Fruit fly (Drosophila melanogaster): ENCODE measurements around the gene CG7142.

The CG7142 gene

dm6 chr3R:18311368-18311919 is 32.1 kb upstream of the CG7142 start (continued):
- TF ChIP-seq Dp (GFP tag; optimal IDR thresholded peaks at IDR 0.05) (no peak), CG17385 (GFP tag; optimal IDR thresholded peaks at IDR 0.05) (peak; percentile 14), bowl (GFP tag; IDR thresholded peaks at IDR 0.05) (no peak), al (GFP tag; IDR thresholded peaks at IDR 0.05) (no peak), so (GFP tag; IDR thresholded peaks at IDR 0.05) (0 out of 3 replicates have a peak, but pooled peaks have one; percentile 27), Ravus (GFP tag; IDR thresholded peaks at IDR 0.05) (no peak), lbe (GFP tag; optimal IDR thresholded peaks at IDR 0.05) (no peak), sob (GFP tag; IDR thresholded peaks at IDR 0.05) (peak; percentile 66), Dip3 (GFP tag; optimal IDR thresholded peaks at IDR 0.05) (peak; percentile 46), CG18619 (GFP tag; optimal IDR thresholded peaks at IDR 0.05) (peak; percentile 54), fd3F (GFP tag; optimal IDR thresholded peaks at IDR 0.05) (no peak), ssp (GFP tag; IDR thresholded peaks at IDR 0.05) (no peak), CG11723 (GFP tag; optimal IDR thresholded peaks at IDR 0.05) (peak; percentile 71), ttk (GFP tag; IDR thresholded peaks at IDR 0.05) (peak; percentile 83), CG13123 (GFP tag; optimal IDR thresholded peaks at IDR 0.05) (no peak), CG13775 (GFP tag; optimal IDR thresholded peaks at IDR 0.05) (peak; percentile 50), Kr (GFP tag; optimal IDR thresholded peaks at IDR 0.05) (peak; percentile 52), sisA (GFP tag; IDR thresholded peaks at IDR 0.05) (0 out of 2 replicates have a peak, but pooled peaks have one; percentile 9), aop (GFP tag; IDR thresholded peaks at IDR 0.05) (peak; percentile 84; the same call in 1 of the 2 replicates), CG11695 (GFP tag; IDR thresholded peaks at IDR 0.05) (peak; percentile 44; the same call in 1 of the 3 replicates), mld (GFP tag; IDR thresholded peaks at IDR 0.05; ENCODE audit: partially characterized antibody) (no peak), sim (GFP tag; IDR thresholded peaks at IDR 0.05) (no peak), CG2889 (GFP tag; IDR thresholded peaks at IDR 0.05) (no peak), CG7963 (GFP tag; IDR thresholded peaks at IDR 0.05; ENCODE audit: partially characterized antibody) (no peak), CG12769 (tag; optimal IDR thresholded peaks at IDR 0.05) (peak; percentile 92), hkb (optimal IDR thresholded peaks at IDR 0.05) (no peak), hkb (GFP tag; IDR thresholded peaks at IDR 0.05) (peak; percentile 73), CG4404 (GFP tag; IDR thresholded peaks at IDR 0.05) (no peak), CG12744 (GFP tag; optimal IDR thresholded peaks at IDR 0.05) (no peak), H2.0 (GFP tag; IDR thresholded peaks at IDR 0.05) (0 out of 2 replicates have a peak, but pooled peaks have one; percentile 16), CG6765 (GFP tag; optimal IDR thresholded peaks at IDR 0.05) (no peak), Med (GFP tag) (peak; percentile 91), Stat92E (GFP tag; optimal IDR thresholded peaks at IDR 0.05) (no peak), CG16779 (GFP tag; IDR thresholded peaks at IDR 0.05) (0 out of 2 replicates have a peak, but pooled peaks have one; percentile 56), CG1832 (GFP tag; optimal IDR thresholded peaks at IDR 0.05) (peak; percentile 71), Optix (GFP tag; IDR thresholded peaks at IDR 0.05) (peak; percentile 61; the same call in 1 of the 3 replicates), CG17361 (GFP tag; IDR thresholded peaks at IDR 0.05) (peak; percentile 97; the same call in 2 of the 3 replicates), Taf1 (GFP tag; IDR thresholded peaks at IDR 0.05) (peak; percentile 57), pfk (GFP tag; optimal IDR thresholded peaks at IDR 0.05) (no peak), Doc2 (GFP tag; IDR thresholded peaks at IDR 0.05) (no peak), en (GFP tag; optimal IDR thresholded peaks at IDR 0.05) (no peak), Oli (tag; optimal IDR thresholded peaks at IDR 0.05) (no peak), CG16813 (GFP tag; IDR thresholded peaks at IDR 0.05; ENCODE audit: partially characterized antibody) (no peak), CG17328 (GFP tag; IDR thresholded peaks at IDR 0.05) (peak; percentile 35; the same call in 1 of the 2 replicates), eyg (GFP tag; optimal IDR thresholded peaks at IDR 0.05) (peak; percentile 26), CG14667 (GFP tag; IDR thresholded peaks at IDR 0.05) (no peak), amos (GFP tag; IDR thresholded peaks at IDR 0.05; ENCODE audit: partially characterized antibody) (no peak), CG17568 (GFP tag; optimal IDR thresholded peaks at IDR 0.05) (peak; percentile 53), her (GFP tag; optimal IDR thresholded peaks at IDR 0.05) (peak; percentile 47), tx (GFP tag; optimal IDR thresholded peaks at IDR 0.05) (no peak), Hsf (GFP tag; optimal IDR thresholded peaks at IDR 0.05) (no peak)
